Worm (Caenorhabditis elegans) whole organism, midembryonic: ENCODE measurements around the gene pei-1.

Source experiments
- T22C8.4 ChIP-seq: fragments of 200-800 bp; sonication (Bioruptor generic); IDR thresholded peaks from 2 replicates; pipeline ENCODE4 v1.3.6; 2022; ENCODE audit warnings: missing genetic modification characterization, missing compliant biosample characterization
- cog-1 ChIP-seq: sonication (generic microtip); optimal IDR thresholded peaks from 2 replicates; lab custom pipeline; 2016; ENCODE audit warnings: missing genetic modification characterization, missing compliant biosample characterization
- flt-1 ChIP-seq: fragments of 200-800 bp; sonication (Bioruptor generic); IDR thresholded peaks from 2 replicates; pipeline ENCODE4 v1.3.6; 2022; ENCODE audit warnings: missing genetic modification characterization, missing compliant biosample characterization
- klf-2 ChIP-seq: fragments of 200-800 bp; sonication (Bioruptor generic); conservative IDR thresholded peaks from 2 replicates; pipeline ENCODE4 v1.3.6; 2022; ENCODE audit warnings: missing genetic modification reagents, missing genetic modification characterization, missing compliant biosample characterization
- med-1 ChIP-seq: sonication (generic microtip); optimal IDR thresholded peaks from 2 replicates; lab custom pipeline; 2017; ENCODE audit warnings: missing genetic modification characterization, mild to moderate bottlenecking, missing compliant biosample characterization, antibody characterized with exemption, missing genetic modification reagents; ENCODE audit not compliant: insufficient read depth
- tab-1 ChIP-seq: fragments of 200-800 bp; sonication (Bioruptor generic); IDR thresholded peaks from 2 replicates; pipeline ENCODE4 v1.3.6; 2022; ENCODE audit warnings: missing genetic modification characterization, missing compliant biosample characterization
- ztf-23 ChIP-seq: fragments of 200-800 bp; sonication (Bioruptor generic); IDR thresholded peaks from 2 replicates; pipeline ENCODE4 v1.3.6; 2022; ENCODE audit warnings: missing genetic modification reagents, missing genetic modification characterization, missing compliant biosample characterization
- ztf-29 ChIP-seq: fragments of 200-800 bp; sonication (Bioruptor generic); IDR thresholded peaks from 2 replicates; pipeline ENCODE4 v1.3.6; 2022; ENCODE audit warnings: missing genetic modification reagents, missing genetic modification characterization, missing compliant biosample characterization

- TF ChIP-seq flt-1 (GFP tag; lab: Robert Waterston, UW) (no peak), tab-1 (GFP tag; lab: Robert Waterston, UW) (no peak), ztf-23 (no peak), ztf-29 (GFP tag; lab: Robert Waterston, UW) (no peak), klf-2 (no peak), T22C8.4 (no peak), med-1 (no peak), cog-1 (tag; lab: Kevin White, UChicago) (no peak)
These were observed 3.4 kb downstream of the pei-1 start, which contains the start of gene trcs-1 for ce11 chrIV:9588784-9589457.
